Worm (Caenorhabditis elegans): Measurements from ENCODE around the gene sri-71.

ce11 chrII:2600931-2601330 lies 26.6 kb upstream of the sri-71 start:
- TF ChIP-seq unc-62 (GFP tag; optimal IDR thresholded peaks at IDR 0.05) = no peak
- TF ChIP-seq nhr-25 (tag; optimal IDR thresholded peaks at IDR 0.05) = no peak
- no peak for TF ChIP-seq pha-4 (tag; optimal IDR thresholded peaks at IDR 0.05)
- TF ChIP-seq sea-2 (GFP tag; optimal IDR thresholded peaks at IDR 0.05) = no peak
- TF ChIP-seq ztf-11 (tag; optimal IDR thresholded peaks at IDR 0.05) = no peak
- no peak for TF ChIP-seq zag-1 (tag; optimal IDR thresholded peaks at IDR 0.05)

Measured in whole organism, L3 larva.